Fruit fly (Drosophila melanogaster) S2 (cell line): ENCODE results near the gene Myo31DF.
A peak's percentile ranks its signal among the peaks of the same experiment; 100 is the strongest.

Experiments used
- CG8478 ChIP-seq: fragments of >200 bp; optimal IDR thresholded peaks from 2 replicates; lab custom pipeline; 2018
- CTCF ChIP-seq, 2 experiments: fragments of >200 bp; optimal IDR thresholded peaks; 2 replicates each; lab custom pipeline; 2018

Myo31DF gene

DNA sequence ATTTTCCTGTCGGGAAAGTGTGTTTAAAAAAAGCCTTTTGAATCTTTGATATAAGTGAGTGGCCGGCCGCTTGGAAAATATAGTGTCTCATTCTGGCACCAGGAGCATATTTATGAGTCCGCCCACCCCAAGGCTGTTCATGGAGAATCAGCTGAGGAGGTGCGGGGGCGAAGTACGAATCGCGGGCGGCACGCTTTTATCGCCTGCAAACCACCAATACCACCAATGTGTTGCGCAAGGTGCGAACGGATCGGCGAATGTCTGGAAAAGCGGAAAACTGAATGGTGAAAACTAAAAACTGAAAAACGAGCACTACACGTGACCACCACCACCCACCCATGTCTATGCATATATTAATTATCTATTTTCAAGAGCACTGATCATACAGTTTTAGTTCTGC is 37.6 kb downstream of the Myo31DF start:
- no peak for TF ChIP-seq CTCF (optimal IDR thresholded peaks at IDR 0.05; lab: Kevin White, UChicago)

- TF ChIP-seq CTCF (optimal IDR thresholded peaks at IDR 0.05; lab: Kevin White, UChicago) (no peak), CG8478 (lab: Kevin White, UChicago) (no peak)
These were observed 38.2 kb downstream of the Myo31DF start for dm6 chr2L:10468388-10468787.

- TF ChIP-seq CTCF (optimal IDR thresholded peaks at IDR 0.05; lab: Kevin White, UChicago) (no peak), CG8478 (lab: Kevin White, UChicago) (no peak)
These were observed 39.7 kb downstream of the Myo31DF start for dm6 chr2L:10466865-10467270.

DNA sequence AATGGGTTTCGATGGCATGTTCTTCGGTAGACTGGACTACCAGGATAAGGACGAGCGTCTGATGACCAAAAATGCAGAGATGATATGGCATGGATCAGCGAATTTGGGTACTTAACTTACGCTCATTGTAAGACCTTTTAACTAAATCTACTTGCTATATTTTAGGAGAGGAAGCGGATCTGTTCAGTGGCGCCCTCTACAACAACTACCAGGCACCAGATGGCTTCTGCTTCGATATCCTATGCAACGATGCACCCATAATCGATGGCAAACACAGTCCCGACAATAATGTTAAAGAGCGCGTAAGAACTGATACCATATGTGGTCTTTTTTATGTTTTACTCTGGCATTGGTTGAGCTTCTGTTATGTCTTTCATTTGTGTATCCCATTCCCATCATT is 47.6 kb downstream of the Myo31DF start:
- TF ChIP-seq CTCF (optimal IDR thresholded peaks at IDR 0.05; lab: Kevin White, UChicago) (peak; percentile 81 to 83), CG8478 (lab: Kevin White, UChicago) (no peak)

DNA sequence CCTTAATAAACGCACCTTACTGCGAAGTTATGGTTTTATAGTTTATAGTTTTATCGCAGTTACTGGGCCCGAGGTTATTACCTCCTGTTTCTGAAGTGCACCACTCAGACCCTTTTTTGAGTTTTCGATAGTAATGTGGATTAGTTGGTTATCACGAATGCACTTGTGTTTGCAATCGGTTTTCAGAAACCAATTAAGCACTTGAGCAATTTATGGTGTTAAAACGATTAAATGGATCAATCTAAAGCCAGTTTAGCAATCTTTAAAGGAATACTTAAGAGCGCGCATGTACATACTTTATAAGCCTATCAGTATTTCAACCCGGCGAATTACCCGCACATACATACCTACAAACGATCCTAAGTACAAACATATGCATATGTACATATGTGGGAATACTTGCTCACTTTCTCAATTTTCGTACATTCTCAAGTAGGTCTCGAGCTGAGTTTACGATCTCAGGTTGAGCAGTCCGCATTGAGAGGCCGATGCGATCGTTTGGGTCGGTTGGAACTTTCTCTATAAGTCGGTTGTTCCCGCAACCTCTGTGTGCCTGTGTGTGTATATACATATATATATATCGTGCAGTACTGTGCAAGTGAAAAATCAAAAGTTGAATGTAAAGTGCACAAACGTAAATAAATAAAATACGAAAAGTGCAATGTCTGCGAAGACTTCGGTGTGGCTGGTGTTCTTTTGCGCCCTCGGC is 49.2 kb downstream of the Myo31DF start, which contains the start of the genes LManI and LManII:
TSS of gene LManI (minus strand) at position 51 of the 709 bp plus-strand sequence.
TSS of gene LManII (plus strand) at position 468 of the 709 bp plus-strand sequence.
- TF ChIP-seq CTCF (optimal IDR thresholded peaks at IDR 0.05; lab: Kevin White, UChicago) (no peak), CG8478 (lab: Kevin White, UChicago) (no peak)

DNA sequence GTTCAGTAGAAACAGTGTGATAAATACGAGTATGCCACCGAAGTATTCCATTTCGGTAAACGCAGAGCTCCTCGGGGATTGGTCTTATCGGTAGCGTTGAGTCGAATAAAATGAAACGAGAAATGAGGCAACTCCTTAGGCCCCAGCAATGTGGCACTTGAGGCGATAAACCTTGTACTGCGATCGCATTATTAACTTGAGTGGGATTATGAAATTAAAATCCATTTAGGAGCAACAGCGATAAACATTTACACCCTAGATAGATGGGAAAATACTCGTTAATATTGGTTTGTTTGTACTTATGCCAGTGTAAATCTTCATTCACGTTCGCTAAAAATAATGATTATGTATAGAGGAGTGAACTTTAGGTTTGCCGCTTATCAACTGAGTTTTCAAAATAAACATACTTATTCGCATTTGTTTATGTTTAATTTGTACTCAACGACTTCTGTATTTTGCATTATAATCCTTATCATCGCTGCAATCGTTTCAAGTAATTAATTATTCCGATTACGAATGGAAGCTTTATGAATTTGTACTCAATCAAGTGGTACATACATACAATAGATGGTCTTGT is 50.5 kb downstream of the Myo31DF start:
- TF ChIP-seq CG8478 (lab: Kevin White, UChicago): no peak

dm6 chr2L:10452296-10452695 is 54.3 kb downstream of the Myo31DF start, which contains the start of gene ppk10:
Gene ppk10 (minus strand): TSS chr2L:10452396.
- TF ChIP-seq CG8478 (lab: Kevin White, UChicago) (no peak), CTCF (optimal IDR thresholded peaks at IDR 0.05; lab: Kevin White, UChicago) (no peak)

- TF ChIP-seq CG8478 (lab: Kevin White, UChicago): no peak
- no peak for TF ChIP-seq CTCF (optimal IDR thresholded peaks at IDR 0.05; lab: Kevin White, UChicago)
These were observed 64.4 kb downstream of the Myo31DF start, which contains the start of gene loh for dm6 chr2L:10442048-10442790. Gene loh (plus strand): TSS chr2L:10442534.
